Worm (Caenorhabditis elegans) whole organism, mixed stage, embryonic: ENCODE results near the gene dnj-26.

ENCODE experiments used
- M03D4.4 ChIP-seq: sonication (generic microtip); optimal IDR thresholded peaks from 2 replicates; lab custom pipeline; 2017; ENCODE audit warnings: mild to moderate bottlenecking, missing genetic modification characterization, missing compliant biosample characterization
- bed-3 ChIP-seq: fragments of 200-800 bp; sonication (Bioruptor generic); optimal IDR thresholded peaks from 3 replicates; lab custom pipeline; 2018; ENCODE audit warnings: mild to moderate bottlenecking, missing genetic modification characterization, moderate library complexity, missing compliant biosample characterization
- blmp-1 ChIP-seq: fragments of 150-350 bp; optimal IDR thresholded peaks from 2 replicates; lab custom pipeline; 2014; ENCODE audit warnings: missing biosample characterization, missing genetic modification characterization
- ceh-39 ChIP-seq: fragments of 150-350 bp; optimal IDR thresholded peaks from 2 replicates; lab custom pipeline; 2014; ENCODE audit warnings: missing biosample characterization, missing genetic modification characterization
- ceh-43 ChIP-seq: fragments of 200-800 bp; sonication (Bioruptor generic); optimal IDR thresholded peaks from 2 replicates; lab custom pipeline; 2018; ENCODE audit warnings: mild to moderate bottlenecking, missing genetic modification characterization, moderate library complexity, missing compliant biosample characterization
- ceh-83 ChIP-seq: fragments of 200-800 bp; sonication (Bioruptor generic); optimal IDR thresholded peaks from 2 replicates; lab custom pipeline; 2018; ENCODE audit warnings: mild to moderate bottlenecking, missing genetic modification characterization, missing compliant biosample characterization
- ces-1 ChIP-seq: fragments of 150-350 bp; optimal IDR thresholded peaks from 2 replicates; lab custom pipeline; 2014; ENCODE audit warnings: missing biosample characterization, missing genetic modification reagents, missing genetic modification characterization
- cnd-1 ChIP-seq: fragments of 200-800 bp; sonication (Bioruptor generic); optimal IDR thresholded peaks from 2 replicates; lab custom pipeline; 2018; ENCODE audit warnings: mild to moderate bottlenecking, missing genetic modification characterization, missing compliant biosample characterization
- drap-1 ChIP-seq: fragments of 200-800 bp; sonication (Bioruptor generic); optimal IDR thresholded peaks from 3 replicates; lab custom pipeline; 2018; ENCODE audit warnings: mild to moderate bottlenecking, missing genetic modification characterization, missing compliant biosample characterization
- elt-1 ChIP-seq: sonication (generic microtip); optimal IDR thresholded peaks from 2 replicates; lab custom pipeline; 2017; ENCODE audit warnings: missing genetic modification characterization, mild to moderate bottlenecking, missing compliant biosample characterization, antibody characterized with exemption, moderate library complexity, borderline replicate concordance; ENCODE audit not compliant: insufficient read depth
- elt-3 ChIP-seq: fragments of 150-350 bp; optimal IDR thresholded peaks from 2 replicates; lab custom pipeline; 2014; ENCODE audit warnings: missing biosample characterization, missing genetic modification characterization
- flh-1 ChIP-seq: fragments of 200-800 bp; sonication (Bioruptor generic); optimal IDR thresholded peaks from 2 replicates; lab custom pipeline; 2018; ENCODE audit warnings: mild to moderate bottlenecking, missing genetic modification characterization, moderate library complexity, missing compliant biosample characterization
- hlh-1 ChIP-seq: fragments of 150-350 bp; optimal IDR thresholded peaks from 2 replicates; lab custom pipeline; 2014; ENCODE audit warnings: missing biosample characterization, missing genetic modification reagents, missing genetic modification characterization
- lin-32 ChIP-seq: fragments of 200-800 bp; sonication (Bioruptor generic); optimal IDR thresholded peaks from 2 replicates; lab custom pipeline; 2018; ENCODE audit warnings: mild to moderate bottlenecking, missing genetic modification characterization, missing compliant biosample characterization
- lsy-2 ChIP-seq: fragments of 150-350 bp; optimal IDR thresholded peaks from 2 replicates; lab custom pipeline; 2014; ENCODE audit warnings: missing biosample characterization, missing genetic modification characterization
- mab-5 ChIP-seq: fragments of 150-350 bp; optimal IDR thresholded peaks from 2 replicates; lab custom pipeline; 2014; ENCODE audit warnings: missing biosample characterization, missing genetic modification characterization
- mep-1 ChIP-seq: fragments of 150-350 bp; optimal IDR thresholded peaks from 2 replicates; lab custom pipeline; 2017; ENCODE audit warnings: missing biosample characterization, missing genetic modification reagents, missing genetic modification characterization, inconsistent platforms
- mls-2 ChIP-seq: sonication (generic microtip); optimal IDR thresholded peaks from 2 replicates; lab custom pipeline; 2016; ENCODE audit warnings: mild to moderate bottlenecking, missing genetic modification characterization, moderate library complexity, missing compliant biosample characterization
- nhr-2 ChIP-seq: fragments of 150-350 bp; optimal IDR thresholded peaks from 2 replicates; lab custom pipeline; 2014; ENCODE audit warnings: missing biosample characterization, missing genetic modification characterization
- nhr-237 ChIP-seq: fragments of 150-350 bp; optimal IDR thresholded peaks from 2 replicates; lab custom pipeline; 2014; ENCODE audit warnings: missing biosample characterization, missing genetic modification characterization
- nhr-76 ChIP-seq: sonication (generic microtip); optimal IDR thresholded peaks from 2 replicates; lab custom pipeline; 2017; ENCODE audit warnings: missing biosample characterization, missing genetic modification characterization
- pha-4 ChIP-seq: fragments of 150-350 bp; optimal IDR thresholded peaks from 2 replicates; lab custom pipeline; 2018; ENCODE audit warnings: missing biosample characterization, missing genetic modification reagents, missing genetic modification characterization
- sem-2 ChIP-seq: fragments of 200-800 bp; sonication (Bioruptor generic); optimal IDR thresholded peaks from 2 replicates; lab custom pipeline; 2018; ENCODE audit warnings: mild to moderate bottlenecking, missing genetic modification characterization, missing compliant biosample characterization
- snpc-4 ChIP-seq: fragments of 150-350 bp; optimal IDR thresholded peaks from 2 replicates; lab custom pipeline; 2014; ENCODE audit warnings: missing biosample characterization, missing genetic modification characterization
- sptf-1 ChIP-seq: sonication (generic microtip); optimal IDR thresholded peaks from 2 replicates; lab custom pipeline; 2017; ENCODE audit warnings: mild to moderate bottlenecking, missing genetic modification characterization, moderate library complexity, missing compliant biosample characterization
- tbx-8 ChIP-seq: fragments of 200-800 bp; sonication (Bioruptor generic); optimal IDR thresholded peaks from 2 replicates; lab custom pipeline; 2018; ENCODE audit warnings: mild to moderate bottlenecking, missing genetic modification characterization, moderate library complexity, missing compliant biosample characterization
- unc-120 ChIP-seq: sonication (generic microtip); optimal IDR thresholded peaks from 2 replicates; lab custom pipeline; 2017; ENCODE audit warnings: missing genetic modification characterization, missing compliant biosample characterization; ENCODE audit not compliant: poor library complexity, severe bottlenecking
- unc-39 ChIP-seq: fragments of 150-350 bp; optimal IDR thresholded peaks from 2 replicates; lab custom pipeline; 2014; ENCODE audit warnings: missing biosample characterization, missing genetic modification characterization
- unc-62 ChIP-seq: fragments of 150-350 bp; optimal IDR thresholded peaks from 2 replicates; lab custom pipeline; 2014; ENCODE audit warnings: missing biosample characterization, missing genetic modification reagents, missing genetic modification characterization
- ztf-11 ChIP-seq: fragments of 150-350 bp; optimal IDR thresholded peaks from 2 replicates; lab custom pipeline; 2014; ENCODE audit warnings: missing biosample characterization, missing genetic modification characterization

Gene dnj-26

DNA sequence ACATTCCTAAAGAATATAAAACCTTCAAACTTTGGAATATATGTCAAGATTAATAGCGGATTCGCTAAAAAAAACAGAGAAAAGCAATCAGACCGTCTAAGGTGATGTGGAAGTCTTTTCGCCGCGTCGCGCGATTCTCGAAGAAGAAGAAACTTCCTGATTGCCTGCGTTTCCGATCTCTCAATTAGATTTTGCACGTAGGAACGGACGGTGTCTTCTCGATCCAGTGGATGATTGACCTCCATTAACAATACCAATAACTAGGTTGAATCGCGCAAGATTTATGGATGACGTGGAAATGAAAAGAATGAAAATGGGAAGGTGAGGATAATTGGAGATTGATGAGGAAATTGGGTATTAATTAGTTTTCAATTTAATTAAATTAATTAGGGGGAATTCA is 35.3 kb downstream of the dnj-26 start:
- TF ChIP-seq mab-5 (tag; lab: Kevin White, UChicago) (no peak), ceh-43 (GFP tag; lab: Kevin White, UChicago) (peak; percentile 40), unc-62 (GFP tag; lab: Kevin White, UChicago) (peak; percentile 21), cnd-1 (tag; lab: Kevin White, UChicago) (no peak), sem-2 (no peak), nhr-237 (tag; lab: Kevin White, UChicago) (no peak)

DNA sequence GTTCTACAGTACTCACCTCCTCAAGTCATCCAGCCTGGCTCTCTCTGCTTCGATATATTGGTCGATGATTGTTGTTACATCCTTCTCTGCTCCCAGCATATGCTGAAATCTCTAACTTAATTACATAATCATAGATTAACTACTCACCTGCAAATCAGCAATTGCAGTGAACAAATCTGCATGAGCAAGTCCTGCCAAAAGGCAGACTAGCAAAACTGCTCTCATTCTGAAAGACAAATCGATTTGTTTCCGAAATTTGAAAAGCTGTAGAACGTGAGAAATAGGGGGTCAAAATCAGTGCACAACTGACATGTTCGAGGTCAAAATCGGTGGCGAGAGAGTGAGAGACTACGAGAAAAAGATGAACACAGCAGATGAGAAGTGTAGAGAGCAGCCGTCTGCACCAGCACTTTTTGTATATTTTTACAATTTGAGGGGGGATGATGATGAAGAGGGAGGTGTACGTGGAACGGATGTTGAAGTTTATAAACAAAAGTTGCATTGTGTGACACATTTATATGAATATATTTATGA is 36.6 kb downstream of the dnj-26 start, which contains the start of gene phy-2:
Gene phy-2 (minus strand): TSS at position 226 of the 534 bp plus-strand sequence.
- TF ChIP-seq hlh-1 (peak; percentile 87), M03D4.4 (tag; lab: Kevin White, UChicago) (no peak)

DNA sequence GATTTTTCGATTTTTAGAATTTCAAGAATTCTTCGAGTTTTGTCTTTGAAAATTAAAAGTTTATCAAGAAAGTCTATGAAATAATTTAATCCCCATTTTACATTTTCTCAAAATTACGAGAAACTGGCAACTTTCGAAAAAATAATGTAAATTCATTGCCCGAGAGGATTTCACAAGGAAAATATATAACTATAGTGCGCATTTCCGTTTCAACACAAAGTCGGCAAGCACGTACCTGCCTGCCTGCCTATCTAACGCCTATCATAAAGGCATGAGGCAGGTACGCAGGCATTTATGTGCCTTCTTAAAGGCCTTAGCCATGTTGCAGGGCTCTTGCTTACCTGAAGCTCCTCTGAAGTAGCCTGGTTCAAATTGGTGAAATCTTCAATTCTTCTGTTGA is 39.7 kb downstream of the dnj-26 start:
- no peak for TF ChIP-seq lin-32 (GFP tag; lab: Kevin White, UChicago)
- TF ChIP-seq elt-3 (tag; lab: Kevin White, UChicago), result no peak
- TF ChIP-seq nhr-2 (tag; lab: Kevin White, UChicago), result no peak
- TF ChIP-seq sptf-1, result no peak
- no peak for TF ChIP-seq elt-1 (tag; lab: Kevin White, UChicago)
- TF ChIP-seq tbx-8 (GFP tag; lab: Kevin White, UChicago), result no peak
- no peak for TF ChIP-seq nhr-237 (tag; lab: Kevin White, UChicago)
- no peak for TF ChIP-seq hlh-1
- no peak for TF ChIP-seq unc-39 (tag; lab: Kevin White, UChicago)
- TF ChIP-seq flh-1, result no peak
- no peak for TF ChIP-seq drap-1 (GFP tag; lab: Kevin White, UChicago)
- TF ChIP-seq ztf-11 (tag; lab: Kevin White, UChicago), result no peak
- no peak for TF ChIP-seq unc-120
- no peak for TF ChIP-seq ceh-43 (GFP tag; lab: Kevin White, UChicago)
- no peak for TF ChIP-seq blmp-1 (tag; lab: Kevin White, UChicago)
- no peak for TF ChIP-seq ces-1
- no peak for TF ChIP-seq mls-2 (tag; lab: Kevin White, UChicago)
- no peak for TF ChIP-seq pha-4 (tag; lab: Kevin White, UChicago)
- TF ChIP-seq ceh-39 (tag; lab: Kevin White, UChicago), result no peak
- TF ChIP-seq unc-62 (GFP tag; lab: Kevin White, UChicago), result no peak
- TF ChIP-seq, all 35 proteins: peak for 0

ce11 chrIV:12211292-12211691 is 41.2 kb downstream of the dnj-26 start:
- TF ChIP-seq bed-3 (GFP tag; lab: Kevin White, UChicago) (no peak), unc-120 (no peak), tbx-8 (GFP tag; lab: Kevin White, UChicago) (no peak), ztf-11 (tag; lab: Kevin White, UChicago) (no peak), flh-1 (no peak), ceh-83 (GFP tag; lab: Kevin White, UChicago) (no peak), pha-4 (tag; lab: Kevin White, UChicago) (no peak), snpc-4 (tag; lab: Kevin White, UChicago) (no peak), drap-1 (GFP tag; lab: Kevin White, UChicago) (no peak), cnd-1 (tag; lab: Kevin White, UChicago) (no peak), elt-3 (tag; lab: Kevin White, UChicago) (no peak), unc-39 (tag; lab: Kevin White, UChicago) (no peak), mep-1 (tag; lab: Kevin White, UChicago) (no peak)

- TF ChIP-seq ceh-39 (tag; lab: Kevin White, UChicago) (no peak), nhr-76 (tag; lab: Kevin White, UChicago) (no peak), lsy-2 (peak; percentile 50), ceh-83 (GFP tag; lab: Kevin White, UChicago) (no peak), nhr-2 (tag; lab: Kevin White, UChicago) (no peak), elt-1 (tag; lab: Kevin White, UChicago) (no peak), mep-1 (tag; lab: Kevin White, UChicago) (peak; percentile 14), tbx-8 (GFP tag; lab: Kevin White, UChicago) (no peak)
These were observed 43.3 kb downstream of the dnj-26 start, which contains the start of the genes marb-1 and F35G2.3 for ce11 chrIV:12208984-12209676. Gene marb-1 (minus strand): TSS chrIV:12209010. Gene F35G2.3 (plus strand): TSS chrIV:12209626.
